Worm (Caenorhabditis elegans): ENCODE results near the gene hrg-7.

The hrg-7 gene

ce11 chrV:12741684-12742083 lies at the start of gene hrg-7:
Gene hrg-7 (plus strand): TSS chrV:12742041.
- no peak for TF ChIP-seq aha-1 (tag)
- TF ChIP-seq ceh-20 (GFP tag; IDR thresholded peaks at IDR 0.05) = no peak
- TF ChIP-seq lin-38 (GFP tag; IDR thresholded peaks at IDR 0.05) = no peak
- TF ChIP-seq vab-7 (GFP tag; IDR thresholded peaks at IDR 0.05) = no peak
- TF ChIP-seq nhr-41 (GFP tag; IDR thresholded peaks at IDR 0.05) = no peak
- peak; percentile 10 for TF ChIP-seq mep-1 (tag; optimal IDR thresholded peaks at IDR 0.05)
- TF ChIP-seq hlh-11 (tag; optimal IDR thresholded peaks at IDR 0.05) = peak; percentile 51
- peak; percentile 39; the same call in 1 of the 2 replicates for TF ChIP-seq dmd-6 (GFP tag; IDR thresholded peaks at IDR 0.05)
- TF ChIP-seq dmd-8 (GFP tag; IDR thresholded peaks at IDR 0.05) = no peak
- TF ChIP-seq sdz-12 (GFP tag; optimal IDR thresholded peaks at IDR 0.05) = no peak
- TF ChIP-seq hlh-30 (tag; optimal IDR thresholded peaks at IDR 0.05; ENCODE audit: insufficient read depth) = no peak
- no peak for TF ChIP-seq mdt-29 (GFP tag; IDR thresholded peaks at IDR 0.05)
- no peak for TF ChIP-seq ctbp-1 (GFP tag; IDR thresholded peaks at IDR 0.05)
- no peak for TF ChIP-seq ZK337.2 (GFP tag; IDR thresholded peaks at IDR 0.05)
- peak; percentile 64 for TF ChIP-seq dve-1 (tag; optimal IDR thresholded peaks at IDR 0.05; ENCODE audit: insufficient read depth)
- TF ChIP-seq Y75B8A.6 (GFP tag; IDR thresholded peaks at IDR 0.05) = no peak
- TF ChIP-seq nhr-28 (tag; optimal IDR thresholded peaks at IDR 0.05) = peak; percentile 69
- no peak for TF ChIP-seq rbr-2 (tag; optimal IDR thresholded peaks at IDR 0.05)
- TF ChIP-seq mes-2 (tag; optimal IDR thresholded peaks at IDR 0.05; ENCODE audit: poor library complexity, severe bottlenecking) = no peak
- TF ChIP-seq daf-12 (tag; optimal IDR thresholded peaks at IDR 0.05) = no peak
- peak; percentile 96 for TF ChIP-seq ztf-7 (tag; optimal IDR thresholded peaks at IDR 0.05)
- no peak for TF ChIP-seq zip-11 (GFP tag; IDR thresholded peaks at IDR 0.05)
- TF ChIP-seq spr-1 (tag; optimal IDR thresholded peaks at IDR 0.05) = no peak
- no peak for TF ChIP-seq F37D6.2 (tag; optimal IDR thresholded peaks at IDR 0.05)
- no peak for TF ChIP-seq T26A8.4 (GFP tag; IDR thresholded peaks at IDR 0.05)
- TF ChIP-seq duxl-1 (tag; optimal IDR thresholded peaks at IDR 0.05; ENCODE audit: poor library complexity) = no peak
- TF ChIP-seq nhr-6 (tag; optimal IDR thresholded peaks at IDR 0.05) = peak; percentile 40
- no peak for TF ChIP-seq lin-1 (GFP tag; IDR thresholded peaks at IDR 0.05)
- no peak for TF ChIP-seq mxl-2 (GFP tag; conservative IDR thresholded peaks at IDR 0.05)
- TF ChIP-seq hif-1 (tag; optimal IDR thresholded peaks at IDR 0.05) = no peak
- no peak for TF ChIP-seq zfp-3 (GFP tag; conservative IDR thresholded peaks at IDR 0.05)
- TF ChIP-seq mxl-3 (GFP tag; optimal IDR thresholded peaks at IDR 0.05) = no peak
- TF ChIP-seq jun-1 (tag; optimal IDR thresholded peaks at IDR 0.05) = no peak
- TF ChIP-seq egl-27 (tag; optimal IDR thresholded peaks at IDR 0.05) = no peak
- TF ChIP-seq attf-4 (tag; optimal IDR thresholded peaks at IDR 0.05) = no peak
- TF ChIP-seq daf-8 (GFP tag; IDR thresholded peaks at IDR 0.05) = no peak
- TF ChIP-seq snpc-4 (tag; optimal IDR thresholded peaks at IDR 0.05) = no peak
- TF ChIP-seq lin-15B (tag; optimal IDR thresholded peaks at IDR 0.05) = no peak
- TF ChIP-seq Y105C5A.15 (GFP tag; IDR thresholded peaks at IDR 0.05) = no peak
- no peak for TF ChIP-seq F49E8.2 (tag; optimal IDR thresholded peaks at IDR 0.05; ENCODE audit: borderline replicate concordance)
- peak in 1 of 2 experiments; percentile 10 for TF ChIP-seq lsy-2 (tag; optimal IDR thresholded peaks at IDR 0.05)
- TF ChIP-seq daf-16 (GFP tag; optimal IDR thresholded peaks at IDR 0.05) = no peak
- TF ChIP-seq daf-16 (tag; optimal IDR thresholded peaks at IDR 0.05) = peak; percentile 63
- peak; percentile 81 for TF ChIP-seq pqm-1 (tag; optimal IDR thresholded peaks at IDR 0.05)
- TF ChIP-seq zip-2 (tag; optimal IDR thresholded peaks at IDR 0.05) = no peak
- TF ChIP-seq cey-2 (tag; optimal IDR thresholded peaks at IDR 0.05; ENCODE audit: borderline replicate concordance, insufficient read depth) = no peak
- no peak for TF ChIP-seq nhr-76 (tag; optimal IDR thresholded peaks at IDR 0.05)

Data from whole organism, L4 larva.